Worm (Caenorhabditis elegans) whole organism, L2 larva: ENCODE results near the gene lsm-4.

ENCODE experiments used
- C34F6.9 ChIP-seq: fragments of 150-350 bp; optimal IDR thresholded peaks from 2 replicates; lab custom pipeline; 2014; ENCODE audit warnings: missing biosample characterization, missing genetic modification characterization
- Y55F3AM.14 ChIP-seq: fragments of 200-800 bp; sonication (Bioruptor generic); optimal IDR thresholded peaks from 2 replicates; lab custom pipeline; 2018; ENCODE audit warnings: mild to moderate bottlenecking, missing genetic modification characterization, missing compliant biosample characterization
- blmp-1 ChIP-seq: sonication (generic microtip); optimal IDR thresholded peaks from 2 replicates; lab custom pipeline; 2017; ENCODE audit warnings: missing genetic modification characterization, mild to moderate bottlenecking, missing compliant biosample characterization, antibody characterized with exemption, moderate library complexity; ENCODE audit not compliant: insufficient read depth
- elt-1 ChIP-seq: fragments of 150-350 bp; optimal IDR thresholded peaks from 2 replicates; lab custom pipeline; 2014; ENCODE audit warnings: missing biosample characterization, missing genetic modification characterization
- elt-3 ChIP-seq: sonication (generic microtip); optimal IDR thresholded peaks from 2 replicates; lab custom pipeline; 2017; ENCODE audit warnings: missing biosample characterization, missing genetic modification characterization
- fos-1 ChIP-seq: fragments of 150-350 bp; optimal IDR thresholded peaks from 2 replicates; lab custom pipeline; 2014; ENCODE audit warnings: missing biosample characterization, missing genetic modification characterization
- gmeb-1 ChIP-seq: fragments of 150-350 bp; optimal IDR thresholded peaks from 2 replicates; lab custom pipeline; 2014; ENCODE audit warnings: missing biosample characterization, missing genetic modification characterization
- lin-11 ChIP-seq: fragments of 150-350 bp; sonication (generic microtip); optimal IDR thresholded peaks from 2 replicates; lab custom pipeline; 2014; ENCODE audit warnings: missing biosample characterization, missing genetic modification characterization, inconsistent platforms, mixed read lengths
- lin-13 ChIP-seq: fragments of 150-350 bp; optimal IDR thresholded peaks from 2 replicates; lab custom pipeline; 2014; ENCODE audit warnings: missing biosample characterization, missing genetic modification reagents, missing genetic modification characterization
- lin-39 ChIP-seq: fragments of 150-350 bp; optimal IDR thresholded peaks from 2 replicates; lab custom pipeline; 2014; ENCODE audit warnings: missing biosample characterization, missing genetic modification reagents, missing genetic modification characterization
- lsy-2 ChIP-seq, 2 experiments: fragments of 150-350 bp in 1 of 2; sonication (generic microtip) in 1 of 2; optimal IDR thresholded peaks; 2 replicates each; lab custom pipeline; 2014 to 2017; ENCODE audit warnings: missing biosample characterization in 2 of 2, missing genetic modification characterization in 2 of 2
- mab-5 ChIP-seq: fragments of 150-350 bp; optimal IDR thresholded peaks from 2 replicates; lab custom pipeline; 2014; ENCODE audit warnings: missing biosample characterization, missing genetic modification characterization
- mbf-1 ChIP-seq: sonication (generic microtip); optimal IDR thresholded peaks from 2 replicates; lab custom pipeline; 2017; ENCODE audit warnings: missing biosample characterization, missing genetic modification characterization
- nhr-10 ChIP-seq: sonication (generic microtip); optimal IDR thresholded peaks from 2 replicates; lab custom pipeline; 2017; ENCODE audit warnings: missing biosample characterization, missing genetic modification characterization
- nhr-12 ChIP-seq: fragments of 150-350 bp; optimal IDR thresholded peaks from 2 replicates; lab custom pipeline; 2014; ENCODE audit warnings: missing biosample characterization, missing genetic modification characterization
- nhr-129 ChIP-seq: fragments of 150-350 bp; optimal IDR thresholded peaks from 2 replicates; lab custom pipeline; 2014; ENCODE audit warnings: missing biosample characterization, missing genetic modification characterization
- nhr-21 ChIP-seq: fragments of 150-350 bp; optimal IDR thresholded peaks from 2 replicates; lab custom pipeline; 2014; ENCODE audit warnings: missing biosample characterization, missing genetic modification characterization
- nhr-23 ChIP-seq: fragments of 150-350 bp; optimal IDR thresholded peaks from 2 replicates; lab custom pipeline; 2014; ENCODE audit warnings: missing biosample characterization, missing genetic modification reagents, missing genetic modification characterization
- nhr-237 ChIP-seq: fragments of 150-350 bp; optimal IDR thresholded peaks from 2 replicates; lab custom pipeline; 2014; ENCODE audit warnings: missing biosample characterization, missing genetic modification characterization
- nhr-6 ChIP-seq: fragments of 150-350 bp; optimal IDR thresholded peaks from 2 replicates; lab custom pipeline; 2014; ENCODE audit warnings: missing biosample characterization, missing genetic modification characterization
- nhr-77 ChIP-seq: fragments of 150-350 bp; optimal IDR thresholded peaks from 2 replicates; lab custom pipeline; 2014; ENCODE audit warnings: missing biosample characterization, missing genetic modification characterization
- sem-4 ChIP-seq: fragments of 150-350 bp; optimal IDR thresholded peaks from 2 replicates; lab custom pipeline; 2014; ENCODE audit warnings: missing biosample characterization, missing genetic modification reagents, missing genetic modification characterization
- snpc-4 ChIP-seq: fragments of 150-350 bp; optimal IDR thresholded peaks from 2 replicates; lab custom pipeline; 2014; ENCODE audit warnings: missing biosample characterization, missing genetic modification characterization
- unc-39 ChIP-seq: fragments of 150-350 bp; optimal IDR thresholded peaks from 2 replicates; lab custom pipeline; 2014; ENCODE audit warnings: missing biosample characterization, missing genetic modification characterization
- unc-55 ChIP-seq: fragments of 150-350 bp; sonication (generic microtip); optimal IDR thresholded peaks from 3 replicates; lab custom pipeline; 2014; ENCODE audit warnings: missing biosample characterization, missing genetic modification reagents, missing genetic modification characterization
- ztf-1 ChIP-seq: fragments of 200-800 bp; sonication (Bioruptor generic); conservative IDR thresholded peaks from 2 replicates; pipeline ENCODE4 v1.3.6; 2022; ENCODE audit warnings: missing genetic modification characterization, missing compliant biosample characterization
- ztf-11 ChIP-seq: sonication (generic microtip); optimal IDR thresholded peaks from 2 replicates; lab custom pipeline; 2017; ENCODE audit warnings: missing biosample characterization, missing genetic modification characterization

lsm-4 gene

DNA sequence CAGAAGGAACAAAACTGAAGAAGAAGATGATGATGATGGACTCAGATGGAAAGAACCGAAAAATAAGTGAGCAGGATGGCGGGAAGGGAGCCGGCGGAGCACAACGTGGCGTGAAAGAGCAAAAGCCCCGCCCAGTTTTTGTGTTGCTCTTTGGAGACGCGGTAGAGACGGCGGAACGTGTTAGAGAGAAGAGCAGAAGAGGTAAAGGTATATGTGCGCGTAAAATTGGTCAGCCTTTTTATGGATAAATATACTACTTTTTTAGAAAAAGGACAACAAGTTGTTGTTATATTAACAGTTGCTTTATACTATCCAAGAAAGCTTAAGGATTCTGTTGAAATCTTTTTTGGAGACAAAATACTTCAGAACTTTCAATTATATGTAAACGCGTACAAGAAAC is 35.9 kb downstream of the lsm-4 start, which contains the start of gene E04F6.10:
Gene E04F6.10, minus strand, starts transcription at position 101 of the 400 bp plus-strand sequence.
- TF ChIP-seq ztf-1 (GFP tag; lab: Robert Waterston, UW) (no peak), lin-39 (tag; lab: Kevin White, UChicago) (no peak), snpc-4 (no peak), ztf-11 (tag; lab: Kevin White, UChicago) (no peak), blmp-1 (no peak), nhr-21 (no peak), fos-1 (tag; lab: Kevin White, UChicago) (no peak), lin-13 (GFP tag; lab: Kevin White, UChicago) (no peak), unc-55 (GFP tag; lab: Kevin White, UChicago) (no peak), C34F6.9 (tag; lab: Kevin White, UChicago) (no peak), elt-1 (tag; lab: Kevin White, UChicago) (no peak), nhr-129 (tag; lab: Kevin White, UChicago) (no peak), nhr-237 (tag; lab: Kevin White, UChicago) (no peak), nhr-12 (tag; lab: Kevin White, UChicago) (no peak), elt-3 (tag; lab: Kevin White, UChicago) (no peak)

DNA sequence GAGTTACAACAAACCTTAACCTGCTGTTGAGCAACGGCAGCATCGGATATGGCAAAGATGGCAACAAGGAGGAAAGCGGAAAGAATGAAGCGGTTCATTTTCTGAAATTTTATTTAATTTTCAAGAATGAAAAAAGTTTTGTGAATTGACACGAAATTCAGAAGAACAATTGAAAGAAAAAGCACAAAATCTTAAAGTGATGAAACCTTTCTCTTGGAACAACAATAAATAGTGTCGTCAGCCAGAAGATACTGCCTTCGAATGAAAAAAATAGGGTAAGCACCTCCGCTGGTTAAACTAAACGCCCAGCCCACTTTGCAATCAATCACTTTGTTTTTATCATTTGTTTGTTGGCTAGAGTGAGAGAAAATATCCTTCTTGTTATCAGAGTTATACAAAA is 40.9 kb downstream of the lsm-4 start, which contains the start of gene E04F6.9:
Gene E04F6.9, minus strand, starts transcription at position 101 of the 400 bp plus-strand sequence.
- no peak for TF ChIP-seq Y55F3AM.14 (GFP tag; lab: Kevin White, UChicago)
- no peak for TF ChIP-seq C34F6.9 (tag; lab: Kevin White, UChicago)
- no peak for TF ChIP-seq lin-11
- no peak for TF ChIP-seq nhr-237 (tag; lab: Kevin White, UChicago)
- TF ChIP-seq ztf-11 (tag; lab: Kevin White, UChicago): no peak
- TF ChIP-seq gmeb-1 (tag; lab: Kevin White, UChicago): no peak
- TF ChIP-seq mab-5 (tag; lab: Kevin White, UChicago): no peak
- TF ChIP-seq ztf-1 (GFP tag; lab: Robert Waterston, UW): no peak
- TF ChIP-seq sem-4: no peak
- TF ChIP-seq unc-39 (tag; lab: Kevin White, UChicago): no peak
- TF ChIP-seq nhr-6: no peak
- no peak for TF ChIP-seq nhr-23 (tag; lab: Kevin White, UChicago)
- no peak for TF ChIP-seq mbf-1 (tag; lab: Kevin White, UChicago)
- TF ChIP-seq nhr-12 (tag; lab: Kevin White, UChicago): no peak
- TF ChIP-seq, all 48 proteins: peak for 0

DNA sequence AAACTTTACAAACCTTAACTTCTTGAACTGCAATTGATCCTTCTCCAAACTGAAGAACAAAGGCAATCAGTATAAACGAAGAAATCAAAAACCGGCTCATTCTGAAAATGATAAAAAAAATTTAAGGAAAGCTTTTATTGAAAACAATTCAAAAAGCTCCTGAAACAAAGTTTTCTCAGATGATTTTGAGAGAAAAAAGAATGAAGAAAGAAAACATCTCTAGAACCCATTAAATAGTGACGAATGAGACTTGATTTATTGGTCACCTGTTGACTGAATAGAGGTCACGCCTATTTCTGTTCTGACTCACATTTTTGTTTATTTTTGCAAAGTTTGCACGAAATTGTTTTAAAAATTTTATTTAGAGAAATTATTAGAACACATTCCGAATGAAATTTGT is 41.7 kb downstream of the lsm-4 start, which contains the start of gene E04F6.8:
Gene E04F6.8, minus strand, starts transcription at position 101 of the 400 bp plus-strand sequence.
- peak in 1 of 2 experiments; percentile 36 for TF ChIP-seq lsy-2 (tag; optimal IDR thresholded peaks at IDR 0.05; lab: Kevin White, UChicago)
- TF ChIP-seq mbf-1 (tag; lab: Kevin White, UChicago): no peak

DNA sequence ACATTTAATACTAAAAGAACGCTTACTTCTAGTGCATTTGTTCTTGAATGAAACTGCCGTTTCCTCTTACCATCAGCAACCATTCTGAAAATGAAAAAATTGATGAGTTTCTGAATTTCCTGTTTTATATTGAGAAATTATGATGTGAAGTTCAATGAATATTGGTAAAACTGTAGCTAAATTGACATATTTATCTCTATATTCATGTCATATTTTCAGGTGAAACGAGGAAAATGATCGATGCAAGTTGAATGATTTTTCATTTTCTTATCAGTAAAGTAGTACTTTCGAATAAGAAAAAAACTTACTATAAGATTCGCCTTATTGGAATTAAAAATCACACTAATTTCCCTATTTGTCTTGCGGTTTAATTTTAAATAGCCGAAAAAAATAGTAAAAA is 42.8 kb downstream of the lsm-4 start, which contains the start of gene E04F6.15:
Gene E04F6.15, minus strand, starts transcription at position 101 of the 400 bp plus-strand sequence.
- TF ChIP-seq Y55F3AM.14 (GFP tag; lab: Kevin White, UChicago) (no peak), nhr-21 (no peak)
- TF ChIP-seq, all 48 proteins: peak for 0

DNA sequence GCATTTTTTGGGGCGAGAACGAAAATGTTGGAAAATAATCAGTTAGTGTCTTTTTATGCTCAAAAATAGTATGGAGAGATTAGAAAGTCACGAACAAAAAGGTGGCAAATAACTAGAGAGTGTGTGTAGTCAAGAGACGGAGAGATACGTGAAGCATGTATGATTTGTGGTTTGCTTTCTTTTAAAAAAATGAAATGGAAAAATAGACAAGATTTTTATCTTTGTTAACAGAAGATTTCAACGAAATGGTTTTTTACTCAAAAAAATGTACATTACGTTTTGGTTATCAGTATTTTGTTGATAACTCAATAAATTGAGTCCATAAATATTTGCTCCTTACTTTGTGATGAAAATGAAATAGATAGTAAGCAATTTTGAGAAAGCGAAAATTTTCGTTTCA is 44.8 kb downstream of the lsm-4 start, which contains the start of gene dhs-7:
Gene dhs-7, minus strand, starts transcription at position 277 of the 400 bp plus-strand sequence.
- no peak for TF ChIP-seq nhr-237 (tag; lab: Kevin White, UChicago)

DNA sequence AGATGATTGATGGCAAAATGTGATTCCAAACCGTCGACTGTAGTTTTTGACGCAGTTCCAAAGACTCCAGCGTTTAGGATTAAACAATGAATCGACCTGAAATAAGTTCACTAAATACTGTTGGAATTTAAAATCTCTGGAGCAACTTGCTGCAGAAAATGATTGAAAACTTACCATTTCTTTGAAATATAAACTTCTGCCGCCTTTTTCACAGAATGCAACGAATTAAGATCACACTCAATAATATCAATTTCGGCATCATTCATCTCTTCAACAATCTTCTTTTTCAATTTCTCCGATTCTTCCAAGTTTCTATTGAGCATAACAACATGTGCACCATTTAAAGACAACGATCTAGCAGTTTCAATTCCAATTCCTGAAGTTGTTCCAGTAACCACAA is 45.3 kb downstream of the lsm-4 start:
- TF ChIP-seq nhr-77 (no peak), nhr-10 (tag; lab: Kevin White, UChicago) (no peak)

DNA sequence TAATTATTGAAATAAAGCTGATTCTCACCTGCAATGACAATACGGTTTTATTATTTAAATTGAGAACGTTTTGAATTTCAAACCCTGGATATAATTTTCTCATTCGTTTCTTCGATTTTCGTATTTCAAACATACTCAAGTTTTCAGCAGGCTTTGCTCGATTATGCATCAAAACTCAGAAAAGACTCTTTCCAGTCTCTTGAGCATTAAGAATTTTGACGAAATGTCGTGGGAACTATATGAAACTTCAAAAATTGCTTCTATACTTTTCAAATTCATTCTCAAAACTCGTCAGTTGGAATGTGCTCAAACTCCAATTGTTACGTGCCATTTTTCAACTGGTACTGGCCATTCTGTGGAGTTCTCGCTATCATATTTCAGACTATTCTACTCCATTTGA is 47.6 kb downstream of the lsm-4 start, which contains the start of gene srd-59:
Gene srd-59, plus strand, starts transcription at position 301 of the 400 bp plus-strand sequence.
- no peak for TF ChIP-seq unc-55 (GFP tag; lab: Kevin White, UChicago)
- no peak for TF ChIP-seq unc-39 (tag; lab: Kevin White, UChicago)
- TF ChIP-seq elt-1 (tag; lab: Kevin White, UChicago): no peak
